Fruit fly (Drosophila melanogaster): ENCODE results near the gene ssp.

DNA sequence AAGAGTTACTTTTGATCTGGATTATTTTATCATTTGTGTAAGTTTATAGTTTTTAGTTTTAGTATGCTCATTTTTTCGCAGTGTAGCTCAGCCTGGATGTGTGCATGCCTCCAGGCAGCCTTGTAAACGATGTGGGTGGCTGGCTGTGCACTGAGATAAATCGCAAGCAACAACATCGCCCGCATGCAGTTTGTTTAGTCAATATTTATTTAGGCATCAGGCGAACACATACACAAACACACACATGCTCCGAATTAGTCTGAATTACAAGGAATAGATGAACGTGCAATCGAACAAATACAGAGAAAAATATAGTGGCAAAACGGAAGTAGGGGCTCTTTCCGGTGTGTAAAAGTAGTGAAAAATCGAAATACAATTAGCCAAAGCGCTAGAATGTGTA lies 45.0 kb downstream of the ssp start:
- TF ChIP-seq Lpt (GFP tag; optimal IDR thresholded peaks at IDR 0.05) (no peak), CG9139 (GFP tag; optimal IDR thresholded peaks at IDR 0.05) (no peak), Hr38 (GFP tag; optimal IDR thresholded peaks at IDR 0.05) (no peak), CG32006 (GFP tag; optimal IDR thresholded peaks at IDR 0.05) (no peak), CG11762 (GFP tag; optimal IDR thresholded peaks at IDR 0.05; ENCODE audit: insufficient read depth) (no peak), Ets96B (tag; optimal IDR thresholded peaks at IDR 0.05) (no peak), Gug (GFP tag; IDR thresholded peaks at IDR 0.05) (no peak), CG4318 (GFP tag; optimal IDR thresholded peaks at IDR 0.05) (no peak), CG6808 (GFP tag; optimal IDR thresholded peaks at IDR 0.05) (no peak), Hr39 (GFP tag; optimal IDR thresholded peaks at IDR 0.05) (no peak)
